Worm (Caenorhabditis elegans) whole organism, late embryonic: ENCODE data around the gene R03G8.1.

Experiments
- ceh-9 ChIP-seq: sonication (generic microtip); optimal IDR thresholded peaks from 2 replicates; lab custom pipeline; 2016; ENCODE audit warnings: mild to moderate bottlenecking, missing genetic modification characterization, inconsistent platforms, missing compliant biosample characterization
- ets-4 ChIP-seq: sonication (generic microtip); optimal IDR thresholded peaks from 2 replicates; lab custom pipeline; 2016; ENCODE audit warnings: missing genetic modification characterization, missing compliant biosample characterization
- fax-1 ChIP-seq: sonication (generic microtip); optimal IDR thresholded peaks from 2 replicates; lab custom pipeline; 2016; ENCODE audit warnings: missing genotype, missing genetic modification characterization, missing compliant biosample characterization
- rnt-1 ChIP-seq: sonication (generic microtip); optimal IDR thresholded peaks from 2 replicates; lab custom pipeline; 2016; ENCODE audit warnings: missing genetic modification characterization, missing compliant biosample characterization
- ttx-3 ChIP-seq: sonication (generic microtip); optimal IDR thresholded peaks from 2 replicates; lab custom pipeline; 2016; ENCODE audit warnings: missing genetic modification reagents, missing genetic modification characterization, missing compliant biosample characterization
- unc-86 ChIP-seq: sonication (generic microtip); optimal IDR thresholded peaks from 2 replicates; lab custom pipeline; 2016; ENCODE audit warnings: missing genetic modification characterization, missing compliant biosample characterization

DNA sequence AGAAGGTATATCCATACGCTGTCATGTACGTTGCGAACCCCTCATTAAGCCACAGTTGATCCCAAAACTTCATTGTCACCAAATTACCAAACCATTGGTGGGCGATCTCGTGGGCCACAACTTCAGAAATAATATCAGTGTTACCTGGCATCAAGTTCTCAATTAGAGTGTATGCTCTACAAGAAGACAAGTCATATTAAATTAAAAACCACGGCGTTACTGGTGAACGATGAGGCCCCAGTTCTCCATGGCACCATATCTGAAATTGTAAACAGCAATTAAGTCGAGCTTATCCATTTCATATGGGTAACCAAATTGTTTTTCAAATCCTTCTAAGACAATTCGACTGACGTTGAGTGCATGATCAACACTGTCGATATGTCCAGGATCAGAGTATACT is 18.5 kb downstream of the R03G8.1 start:
- TF ChIP-seq ttx-3 (tag; lab: Kevin White, UChicago) (no peak), unc-86 (tag; lab: Kevin White, UChicago) (no peak), fax-1 (tag; lab: Kevin White, UChicago) (no peak), ceh-9 (tag; lab: Kevin White, UChicago) (no peak), ets-4 (tag; lab: Kevin White, UChicago) (no peak), rnt-1 (tag; lab: Kevin White, UChicago) (no peak)
